Worm (Caenorhabditis elegans): Measurements from ENCODE around the gene T24A6.16.
"Not testable (repeated sequence)": the region's sequence is repeated elsewhere in the genome, so short reads cannot be mapped to it uniquely, and the experiment has no call there.

The T24A6.16 gene

DNA sequence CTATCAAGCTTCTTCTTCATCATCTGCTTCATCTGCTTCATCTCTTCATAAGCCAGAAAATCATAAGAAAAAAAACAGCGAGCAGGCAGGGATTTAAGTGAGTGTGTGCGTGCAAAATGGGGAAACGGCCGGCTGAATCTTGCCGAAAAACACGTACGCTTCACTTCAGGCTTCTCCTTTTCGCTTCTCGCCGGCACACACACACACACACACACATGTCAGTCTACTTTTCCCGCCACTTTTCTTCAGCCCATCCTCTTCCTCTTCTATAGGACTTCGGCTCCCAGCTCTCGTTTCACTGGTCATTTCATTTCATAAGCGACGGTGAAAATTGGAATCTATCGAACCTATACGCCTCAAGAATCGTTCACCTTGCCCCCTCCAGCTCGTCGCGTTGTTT, 16.5 kb upstream of the T24A6.16 start:
- TF ChIP-seq klf-2 (GFP tag; conservative IDR thresholded peaks at IDR 0.05) (no peak), T22C8.4 (GFP tag; IDR thresholded peaks at IDR 0.05) (no peak), tab-1 (GFP tag; IDR thresholded peaks at IDR 0.05) (no peak), ztf-23 (GFP tag; IDR thresholded peaks at IDR 0.05) (no peak), ztf-29 (GFP tag; IDR thresholded peaks at IDR 0.05) (no peak), cog-1 (tag; optimal IDR thresholded peaks at IDR 0.05) (no peak), flt-1 (GFP tag; IDR thresholded peaks at IDR 0.05) (no peak)

DNA sequence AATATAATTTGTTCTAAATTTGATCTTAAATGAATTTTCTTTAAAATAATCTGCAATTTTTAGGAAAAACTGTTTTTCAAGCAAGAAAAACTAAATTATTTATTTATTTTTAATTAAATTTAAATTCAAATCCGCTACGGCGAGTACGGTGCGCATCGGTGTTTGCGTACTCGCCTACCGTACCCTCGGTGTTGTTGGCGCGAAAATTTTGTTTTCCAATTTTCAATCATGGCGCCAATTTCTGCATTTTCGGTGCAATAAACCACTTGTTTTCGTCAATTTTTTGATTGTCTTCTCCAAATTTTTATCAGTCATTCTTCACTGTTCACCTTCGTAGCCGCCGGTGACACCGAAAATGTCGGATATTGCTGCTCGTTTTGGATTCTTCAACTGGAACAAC, 16.1 kb upstream of the T24A6.16 start, which contains the start of gene pygl-1:
TSS of gene pygl-1 (plus strand) at position 211 of the 400 bp plus-strand sequence.
- TF ChIP-seq tab-1 (GFP tag; IDR thresholded peaks at IDR 0.05) (no peak), klf-2 (GFP tag; conservative IDR thresholded peaks at IDR 0.05) (no peak), med-1 (GFP tag; optimal IDR thresholded peaks at IDR 0.05; ENCODE audit: insufficient read depth) (no peak), ref-1 (GFP tag; conservative IDR thresholded peaks at IDR 0.05) (no peak)

DNA sequence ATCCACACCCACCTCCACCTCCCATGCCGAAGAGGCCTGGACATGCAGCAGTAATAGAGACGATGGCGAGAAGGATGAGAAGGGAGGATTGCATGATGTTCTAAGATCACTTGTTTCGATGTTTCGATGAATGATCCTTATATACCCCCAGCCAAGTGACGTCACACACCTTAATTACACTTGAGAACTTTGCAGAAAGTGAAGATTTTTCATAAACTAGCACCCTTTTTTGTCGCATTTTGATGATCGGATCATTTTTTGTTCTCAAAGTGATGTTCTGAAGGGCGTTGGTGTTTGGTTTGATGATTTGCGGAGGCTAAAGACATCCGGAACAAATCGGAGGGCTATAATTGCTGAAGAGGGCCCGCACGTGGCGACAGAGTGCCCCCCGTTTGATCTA, 13.0 kb upstream of the T24A6.16 start, which contains the start of gene grl-27:
TSS of gene grl-27 (minus strand) at position 101 of the 400 bp plus-strand sequence.
- TF ChIP-seq tab-1 (GFP tag; IDR thresholded peaks at IDR 0.05), result no peak
- TF ChIP-seq ref-1 (GFP tag; conservative IDR thresholded peaks at IDR 0.05), result no peak
- no peak for TF ChIP-seq med-1 (GFP tag; optimal IDR thresholded peaks at IDR 0.05; ENCODE audit: insufficient read depth)
- TF ChIP-seq ztf-29 (GFP tag; IDR thresholded peaks at IDR 0.05), result no peak
- TF ChIP-seq flt-1 (GFP tag; IDR thresholded peaks at IDR 0.05), result no peak
- TF ChIP-seq cog-1 (tag; optimal IDR thresholded peaks at IDR 0.05), result no peak
- no peak for TF ChIP-seq klf-2 (GFP tag; conservative IDR thresholded peaks at IDR 0.05)
- no peak for TF ChIP-seq ztf-23 (GFP tag; IDR thresholded peaks at IDR 0.05)
- TF ChIP-seq T22C8.4 (GFP tag; IDR thresholded peaks at IDR 0.05), result no peak

DNA sequence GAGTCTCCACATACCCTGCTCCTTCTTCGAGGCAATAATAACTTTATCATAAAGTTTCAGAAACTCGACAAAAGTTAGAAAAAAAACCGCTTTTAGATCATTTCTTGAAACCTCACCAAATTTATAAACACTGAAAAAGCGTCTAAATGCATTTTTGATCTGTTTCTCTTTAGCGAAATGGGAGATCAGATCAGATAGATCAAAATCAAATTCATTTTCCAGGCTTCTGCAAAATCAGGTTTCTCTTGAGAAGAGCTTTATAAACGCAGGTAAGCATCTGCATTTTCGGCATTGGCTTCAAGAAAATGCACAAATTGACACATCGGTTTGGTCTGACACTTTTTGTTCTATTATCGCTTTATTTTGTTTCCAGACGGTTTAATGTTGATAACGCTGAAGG, 9.7 kb upstream of the T24A6.16 start, which contains the start of gene F40C5.1:
TSS of gene F40C5.1 (plus strand) at position 301 of the 400 bp plus-strand sequence.
- TF ChIP-seq flt-1 (GFP tag; IDR thresholded peaks at IDR 0.05); klf-2 (GFP tag; conservative IDR thresholded peaks at IDR 0.05); med-1 (GFP tag; optimal IDR thresholded peaks at IDR 0.05; ENCODE audit: insufficient read depth): not testable (repeated sequence)

DNA sequence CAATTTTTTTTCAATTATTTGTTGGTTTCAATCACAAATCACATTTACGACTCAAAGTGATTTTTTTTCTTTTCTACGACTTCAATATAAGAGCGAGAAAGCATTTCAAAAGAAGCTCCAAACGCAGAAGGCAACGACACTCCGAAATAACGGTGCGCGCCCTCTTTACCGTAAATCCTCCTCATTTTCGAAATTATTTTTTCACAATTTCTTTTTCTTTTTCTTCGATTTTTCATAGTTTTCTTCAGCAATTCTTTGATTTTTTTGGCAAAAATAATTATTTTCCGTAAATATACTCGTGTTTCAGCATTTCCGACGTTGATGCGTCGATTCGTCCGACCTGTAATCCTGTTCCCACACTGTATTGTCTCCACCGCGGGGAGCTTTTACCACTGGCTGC, 8.0 kb upstream of the T24A6.16 start, which contains the start of gene F40C5.2:
TSS of gene F40C5.2 (plus strand) at position 301 of the 400 bp plus-strand sequence.
- TF ChIP-seq T22C8.4, ztf-29, flt-1 (GFP tag; IDR thresholded peaks at IDR 0.05): not testable (repeated sequence)

DNA sequence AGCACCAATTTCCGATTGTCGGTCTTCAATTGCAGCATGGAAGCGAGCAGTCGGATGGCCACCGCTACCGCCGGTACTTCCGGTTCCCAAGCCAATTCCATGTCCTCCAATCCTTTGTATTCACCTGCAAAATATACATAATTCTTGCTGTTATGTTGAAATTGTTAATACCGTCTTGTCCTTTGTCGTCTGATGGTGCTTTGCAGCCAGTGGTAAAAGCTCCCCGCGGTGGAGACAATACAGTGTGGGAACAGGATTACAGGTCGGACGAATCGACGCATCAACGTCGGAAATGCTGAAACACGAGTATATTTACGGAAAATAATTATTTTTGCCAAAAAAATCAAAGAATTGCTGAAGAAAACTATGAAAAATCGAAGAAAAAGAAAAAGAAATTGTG, 1.6 kb upstream of the T24A6.16 start, which contains the start of gene T24A6.17:
TSS of gene T24A6.17 (minus strand) at position 101 of the 400 bp plus-strand sequence.
- not testable (repeated sequence) for TF ChIP-seq ref-1 (GFP tag; conservative IDR thresholded peaks at IDR 0.05); ztf-23 (GFP tag; IDR thresholded peaks at IDR 0.05); tab-1 (GFP tag; IDR thresholded peaks at IDR 0.05)

DNA sequence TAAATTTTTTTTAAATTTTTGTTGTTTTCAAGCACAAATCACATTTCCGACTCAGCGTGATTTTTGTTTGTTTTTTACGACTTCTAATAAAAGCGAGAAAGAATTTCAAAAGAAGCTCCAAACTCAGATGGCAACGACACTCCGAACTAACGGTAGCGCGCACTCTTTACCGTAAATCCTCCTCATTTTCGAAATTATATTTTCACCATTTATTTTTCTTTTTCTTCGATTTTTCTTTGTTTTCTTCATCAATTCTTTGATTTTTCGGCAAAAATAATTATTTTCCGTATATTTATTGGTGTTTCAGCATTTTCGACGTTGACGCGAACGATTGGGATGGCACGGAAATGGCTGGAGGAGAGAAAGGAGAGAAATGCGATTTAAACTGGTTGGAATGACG, 4.0 kb downstream of the T24A6.16 start, which contains the start of gene T24A6.1:
TSS of gene T24A6.1 (plus strand) at position 301 of the 400 bp plus-strand sequence.
- TF ChIP-seq T22C8.4 (GFP tag; IDR thresholded peaks at IDR 0.05); ztf-23 (GFP tag; IDR thresholded peaks at IDR 0.05); ref-1 (GFP tag; conservative IDR thresholded peaks at IDR 0.05): not testable (repeated sequence)

DNA sequence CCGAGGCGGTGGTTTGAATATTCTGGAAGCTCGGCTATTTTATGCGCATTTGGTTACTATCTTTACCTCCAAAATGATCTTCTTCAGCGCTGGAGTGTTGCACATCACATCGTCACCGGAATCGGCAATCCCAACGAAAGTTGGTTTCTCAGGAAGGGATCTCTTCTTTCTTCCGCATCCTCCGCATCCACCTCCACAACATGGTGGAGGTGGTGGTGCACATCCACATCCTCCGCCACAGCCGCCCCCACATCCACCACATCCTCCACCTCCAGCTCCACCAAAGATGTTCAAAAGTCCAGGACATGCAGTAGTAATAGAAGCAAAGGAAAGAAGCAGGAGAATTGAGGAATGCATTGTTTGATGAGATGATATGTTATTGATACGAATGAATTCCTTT, 5.3 kb downstream of the T24A6.16 start, which contains the start of gene grl-31:
TSS of gene grl-31 (minus strand) at position 357 of the 400 bp plus-strand sequence.
- TF ChIP-seq tab-1 (GFP tag; IDR thresholded peaks at IDR 0.05) (no peak), ztf-29 (GFP tag; IDR thresholded peaks at IDR 0.05) (no peak)

DNA sequence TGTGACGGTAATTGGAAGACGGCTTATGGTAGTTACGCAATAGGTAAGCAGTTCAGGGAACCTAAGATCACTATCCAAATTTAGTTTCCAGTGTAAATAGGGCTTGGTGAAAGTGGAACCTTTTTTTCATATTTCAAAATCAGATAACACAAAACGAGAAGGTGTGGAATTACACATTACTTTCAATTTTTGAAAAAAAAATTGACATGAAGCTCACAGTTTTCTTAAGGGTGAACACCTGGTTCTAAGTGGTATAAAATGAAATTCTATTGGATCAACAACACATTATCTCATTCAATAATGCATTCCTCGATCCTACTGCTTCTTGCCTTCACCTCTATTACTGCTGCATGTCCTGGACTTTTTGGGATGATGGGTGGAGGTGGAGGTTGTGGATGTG, 6.7 kb downstream of the T24A6.16 start, which contains the start of gene grl-30:
TSS of gene grl-30 (plus strand) at position 301 of the 400 bp plus-strand sequence.
- TF ChIP-seq klf-2 (GFP tag; conservative IDR thresholded peaks at IDR 0.05), result no peak
- TF ChIP-seq flt-1 (GFP tag; IDR thresholded peaks at IDR 0.05), result no peak
- TF ChIP-seq tab-1 (GFP tag; IDR thresholded peaks at IDR 0.05), result no peak

DNA sequence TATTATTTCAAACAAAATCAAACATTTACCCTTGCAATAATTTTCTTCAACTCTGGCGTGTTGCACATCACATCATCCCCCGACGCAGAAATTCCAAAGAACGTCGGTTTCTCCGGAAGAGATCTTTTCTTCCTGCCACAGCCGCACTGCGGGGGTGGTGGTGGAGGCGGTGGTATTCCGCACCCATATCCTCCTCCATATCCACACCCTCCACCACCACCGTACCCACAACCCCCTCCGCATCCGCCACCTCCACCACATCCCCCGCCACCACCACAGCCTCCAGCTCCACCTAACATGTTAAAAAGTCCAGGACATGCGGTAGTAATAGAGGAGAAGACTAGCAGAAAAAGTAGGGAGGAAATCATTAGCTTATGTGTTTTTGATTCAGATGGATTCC, 7.9 kb downstream of the T24A6.16 start, which contains the start of gene grl-29:
TSS of gene grl-29 (minus strand) at position 368 of the 400 bp plus-strand sequence.
- TF ChIP-seq ztf-23 (GFP tag; IDR thresholded peaks at IDR 0.05) (0 out of 2 replicates have a peak, but pooled peaks have one; percentile 19), med-1 (GFP tag; optimal IDR thresholded peaks at IDR 0.05; ENCODE audit: insufficient read depth) (no peak)

DNA sequence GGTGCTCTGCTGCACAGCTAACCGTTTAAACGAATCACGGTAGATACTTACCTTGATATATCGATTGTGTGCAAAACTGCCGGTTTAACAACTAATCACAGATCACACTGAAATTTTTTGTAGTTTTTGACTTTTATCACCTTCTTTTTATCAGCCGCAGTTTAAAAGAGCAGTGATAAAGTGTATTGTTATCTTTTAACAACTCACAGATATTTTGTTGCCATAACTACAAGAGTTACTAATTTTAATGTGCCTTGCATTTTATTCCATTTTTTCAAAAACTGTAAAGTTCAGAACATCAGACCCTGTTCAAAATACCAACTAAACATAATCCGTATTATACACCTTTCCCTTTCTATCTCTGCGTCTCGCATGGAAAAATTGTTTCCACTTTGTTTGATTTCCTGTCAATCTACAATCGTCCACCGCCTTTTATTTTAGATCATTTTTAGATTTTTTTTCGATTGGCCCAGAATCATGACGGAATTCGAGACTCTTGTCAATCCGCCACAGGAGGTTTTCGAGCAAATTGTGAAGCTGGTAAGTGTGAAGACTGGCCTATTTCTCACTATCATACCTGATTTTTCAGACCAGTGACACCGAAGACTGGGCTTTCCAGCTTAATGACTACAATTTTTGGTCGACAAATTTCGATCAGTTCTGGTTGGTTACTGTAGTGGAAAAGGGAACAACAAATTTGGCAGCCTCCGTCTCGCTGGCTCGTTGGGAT, 9.8 kb downstream of the T24A6.16 start, which contains the start of gene T24A6.20:
TSS of gene T24A6.20 (plus strand) at position 395 of the 730 bp plus-strand sequence.
- TF ChIP-seq T22C8.4 (GFP tag; IDR thresholded peaks at IDR 0.05) (no peak), klf-2 (GFP tag; conservative IDR thresholded peaks at IDR 0.05) (no peak), med-1 (GFP tag; optimal IDR thresholded peaks at IDR 0.05; ENCODE audit: insufficient read depth) (no peak), ref-1 (GFP tag; conservative IDR thresholded peaks at IDR 0.05) (no peak), tab-1 (GFP tag; IDR thresholded peaks at IDR 0.05) (no peak), flt-1 (GFP tag; IDR thresholded peaks at IDR 0.05) (no peak), ztf-23 (GFP tag; IDR thresholded peaks at IDR 0.05) (no peak), cog-1 (tag; optimal IDR thresholded peaks at IDR 0.05) (no peak), ztf-29 (GFP tag; IDR thresholded peaks at IDR 0.05) (no peak)

All from whole organism, midembryonic.